Worm (Caenorhabditis elegans): ENCODE data around the gene ZK1127.5.
A peak's percentile ranks its signal among the peaks of the same experiment; 100 is the strongest.

The ZK1127.5 gene

ce11 chrII:7031137-7031697 is 19.3 kb upstream of the ZK1127.5 start:
- no peak for TF ChIP-seq ama-1 (optimal IDR thresholded peaks at IDR 0.05)
- no peak for TF ChIP-seq F13C5.2 (tag; optimal IDR thresholded peaks at IDR 0.05)
- TF ChIP-seq hmbx-1 (tag; optimal IDR thresholded peaks at IDR 0.05): no peak
- TF ChIP-seq ets-7 (tag; optimal IDR thresholded peaks at IDR 0.05): no peak
- no peak for TF ChIP-seq flt-1 (GFP tag; IDR thresholded peaks at IDR 0.05)
- TF ChIP-seq B0310.2 (tag; optimal IDR thresholded peaks at IDR 0.05): no peak
- TF ChIP-seq ceh-36 (tag; optimal IDR thresholded peaks at IDR 0.05): no peak
- TF ChIP-seq ceh-13 (GFP tag; optimal IDR thresholded peaks at IDR 0.05): no peak
- no peak for TF ChIP-seq tra-4 (tag; optimal IDR thresholded peaks at IDR 0.05)
- TF ChIP-seq hnd-1 (tag; optimal IDR thresholded peaks at IDR 0.05): no peak
- TF ChIP-seq sea-1 (GFP tag; conservative IDR thresholded peaks at IDR 0.05): no peak
- TF ChIP-seq scrt-1 (GFP tag; IDR thresholded peaks at IDR 0.05): no peak
- TF ChIP-seq pes-1 (GFP tag; IDR thresholded peaks at IDR 0.05): no peak

DNA sequence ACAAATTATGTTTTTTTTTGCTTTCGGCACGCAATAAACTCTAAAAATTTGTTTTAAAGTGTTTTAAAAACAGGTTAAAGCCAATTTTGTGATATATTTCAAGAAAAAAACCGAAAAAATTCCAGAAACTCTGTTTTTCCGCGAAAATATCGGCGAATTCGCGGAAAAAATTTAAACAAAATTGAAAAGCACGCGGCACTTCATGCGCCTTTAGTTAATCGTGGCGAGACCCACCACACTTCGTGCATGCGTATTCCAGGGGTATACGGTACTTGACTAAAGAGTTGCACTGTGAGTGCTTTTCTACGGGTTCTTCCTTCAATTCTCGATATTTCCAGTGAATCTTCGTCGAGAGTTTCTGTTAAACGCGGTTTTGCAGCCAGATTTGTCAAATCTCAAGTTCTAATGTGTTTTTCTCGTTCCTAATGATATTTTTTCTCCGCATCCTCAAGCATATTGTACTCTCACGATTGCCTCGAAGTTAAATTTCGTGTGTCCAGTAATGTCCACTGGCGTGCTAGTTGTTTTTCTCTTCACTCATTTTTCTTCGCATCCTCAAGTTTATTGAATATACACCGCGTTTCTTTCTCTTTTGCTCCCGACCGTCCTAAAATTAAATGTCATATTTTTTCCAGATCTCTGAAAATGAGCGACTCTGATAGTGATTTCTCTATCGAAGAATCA is 12.7 kb upstream of the ZK1127.5 start, which contains the start of gene cin-4:
cin-4 (plus strand) TSS at position 634 of the 684 bp plus-strand sequence.
- TF ChIP-seq hnd-1 (tag; optimal IDR thresholded peaks at IDR 0.05): no peak
- no peak for TF ChIP-seq sea-1 (GFP tag; conservative IDR thresholded peaks at IDR 0.05)
- no peak for TF ChIP-seq tra-4 (tag; optimal IDR thresholded peaks at IDR 0.05)
- TF ChIP-seq scrt-1 (GFP tag; IDR thresholded peaks at IDR 0.05): no peak

DNA sequence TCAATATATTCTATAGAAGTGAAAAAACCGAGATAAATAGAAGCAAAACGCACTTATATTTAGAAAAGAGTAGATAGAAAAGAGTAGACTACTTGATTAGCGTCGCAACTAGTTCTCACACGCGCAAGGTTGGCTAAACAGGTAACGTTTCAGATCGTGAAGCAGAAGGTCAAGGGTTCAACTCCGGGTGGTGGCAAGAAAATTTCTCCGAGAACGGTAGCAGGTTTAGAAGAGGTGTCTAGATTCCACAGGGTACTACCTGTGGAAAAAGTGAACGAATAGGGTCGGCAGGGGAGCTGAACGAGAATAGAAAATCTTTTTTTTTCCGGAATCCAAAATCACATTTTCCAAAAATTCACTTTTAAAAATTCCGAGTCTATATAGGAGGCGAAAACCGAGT is 8.4 kb upstream of the ZK1127.5 start:
- TF ChIP-seq pes-1 (GFP tag; IDR thresholded peaks at IDR 0.05) (peak; percentile 82), sea-1 (GFP tag; conservative IDR thresholded peaks at IDR 0.05) (0 out of 2 replicates have a peak, but pooled peaks have one; percentile 27), flt-1 (GFP tag; IDR thresholded peaks at IDR 0.05) (peak; percentile 39), scrt-1 (GFP tag; IDR thresholded peaks at IDR 0.05) (0 out of 2 replicates have a peak, but pooled peaks have one; percentile 45)

DNA sequence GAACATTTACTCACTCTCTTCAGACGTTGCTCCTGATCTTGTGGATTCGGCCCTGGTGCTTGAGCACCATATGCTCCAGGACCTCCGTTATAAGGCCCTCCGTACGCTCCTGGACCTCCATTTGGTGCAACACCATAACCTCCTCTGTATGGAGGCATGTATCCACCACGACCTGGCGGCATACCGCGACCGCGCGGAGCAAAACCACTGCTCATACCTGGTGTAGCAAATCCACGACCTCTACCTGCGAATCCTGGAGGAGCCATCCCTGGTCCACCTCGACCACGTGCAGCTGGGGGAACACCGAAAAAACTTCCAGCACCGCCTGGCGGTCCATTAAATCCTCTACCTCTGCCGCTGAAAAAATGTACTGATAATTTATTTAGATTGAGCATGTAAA is 1.0 kb upstream of the ZK1127.5 start:
- TF ChIP-seq flt-1 (GFP tag; IDR thresholded peaks at IDR 0.05) (no peak), ceh-13 (GFP tag; optimal IDR thresholded peaks at IDR 0.05) (no peak), F13C5.2 (tag; optimal IDR thresholded peaks at IDR 0.05) (no peak), sea-1 (GFP tag; conservative IDR thresholded peaks at IDR 0.05) (no peak), B0310.2 (tag; optimal IDR thresholded peaks at IDR 0.05) (no peak), scrt-1 (GFP tag; IDR thresholded peaks at IDR 0.05) (no peak), ceh-36 (tag; optimal IDR thresholded peaks at IDR 0.05) (no peak), tbx-37 (GFP tag; conservative IDR thresholded peaks at IDR 0.05) (no peak)

- TF ChIP-seq pes-1 (GFP tag; IDR thresholded peaks at IDR 0.05) (no peak), tbx-11 (GFP tag; IDR thresholded peaks at IDR 0.05) (no peak), hnd-1 (tag; optimal IDR thresholded peaks at IDR 0.05) (no peak), ets-7 (tag; optimal IDR thresholded peaks at IDR 0.05) (no peak), scrt-1 (GFP tag; IDR thresholded peaks at IDR 0.05) (no peak), ama-1 (optimal IDR thresholded peaks at IDR 0.05) (no peak), sea-1 (GFP tag; conservative IDR thresholded peaks at IDR 0.05) (no peak), ceh-36 (tag; optimal IDR thresholded peaks at IDR 0.05) (no peak)
Observed at ce11 chrII:7051778-7052177, 1.3 kb downstream of the ZK1127.5 start, which contains the start of gene ZK1127.12. TSS of gene ZK1127.12 (plus strand) at chrII:7052078.

ce11 chrII:7053001-7053400 is 2.5 kb downstream of the ZK1127.5 start, which contains the start of gene ZK1127.13:
TSS of gene ZK1127.13 (plus strand) at chrII:7053301.
- no peak for TF ChIP-seq F13C5.2 (tag; optimal IDR thresholded peaks at IDR 0.05)

ce11 chrII:7053649-7054048 is 3.2 kb downstream of the ZK1127.5 start, which contains the start of gene ZK1127.4:
TSS of gene ZK1127.4 (plus strand) at chrII:7053949.
- TF ChIP-seq B0310.2 (tag; optimal IDR thresholded peaks at IDR 0.05) (no peak), hmg-4 (GFP tag; optimal IDR thresholded peaks at IDR 0.05) (no peak), aly-1 (tag; optimal IDR thresholded peaks at IDR 0.05) (no peak), ceh-36 (tag; optimal IDR thresholded peaks at IDR 0.05) (no peak), flt-1 (GFP tag; IDR thresholded peaks at IDR 0.05) (no peak), ceh-13 (GFP tag; optimal IDR thresholded peaks at IDR 0.05) (no peak), ama-1 (optimal IDR thresholded peaks at IDR 0.05) (no peak), tra-4 (tag; optimal IDR thresholded peaks at IDR 0.05) (no peak), tbx-11 (GFP tag; IDR thresholded peaks at IDR 0.05) (no peak), pes-1 (GFP tag; IDR thresholded peaks at IDR 0.05) (no peak), tbx-37 (GFP tag; conservative IDR thresholded peaks at IDR 0.05) (no peak), scrt-1 (GFP tag; IDR thresholded peaks at IDR 0.05) (no peak), sea-1 (GFP tag; conservative IDR thresholded peaks at IDR 0.05) (no peak), hmbx-1 (tag; optimal IDR thresholded peaks at IDR 0.05) (no peak), ets-7 (tag; optimal IDR thresholded peaks at IDR 0.05) (no peak), F13C5.2 (tag; optimal IDR thresholded peaks at IDR 0.05) (no peak), hnd-1 (tag; optimal IDR thresholded peaks at IDR 0.05) (no peak)

DNA sequence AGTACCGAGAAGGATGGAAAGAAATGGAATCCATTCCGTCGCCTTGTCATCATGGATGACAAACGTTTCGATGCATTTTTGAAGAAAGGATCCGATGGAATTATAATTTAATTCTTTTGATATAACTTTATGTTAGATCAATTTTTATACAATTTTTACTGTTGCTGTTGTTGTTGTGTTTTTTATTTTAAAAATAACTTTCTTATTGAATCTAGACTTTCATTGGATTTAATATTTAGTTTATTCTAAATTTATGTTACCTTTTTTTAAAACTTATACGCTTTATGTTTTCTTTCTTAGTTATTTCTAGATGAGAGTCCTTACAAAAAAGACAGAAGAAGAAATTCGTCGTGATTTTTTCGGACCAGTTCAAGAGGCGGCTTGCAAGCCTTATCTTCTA is 4.5 kb downstream of the ZK1127.5 start, which contains the start of gene ZK1127.3:
ZK1127.3 (plus strand) TSS at position 301 of the 400 bp plus-strand sequence.
- TF ChIP-seq hmbx-1 (tag; optimal IDR thresholded peaks at IDR 0.05): no peak
- no peak for TF ChIP-seq hmg-4 (GFP tag; optimal IDR thresholded peaks at IDR 0.05)
- TF ChIP-seq ama-1 (optimal IDR thresholded peaks at IDR 0.05): no peak
- TF ChIP-seq tra-4 (tag; optimal IDR thresholded peaks at IDR 0.05): no peak
- no peak for TF ChIP-seq tbx-37 (GFP tag; conservative IDR thresholded peaks at IDR 0.05)
- TF ChIP-seq flt-1 (GFP tag; IDR thresholded peaks at IDR 0.05): no peak
- no peak for TF ChIP-seq ets-7 (tag; optimal IDR thresholded peaks at IDR 0.05)

Data from whole organism, early embryonic.